Worm (Caenorhabditis elegans) whole organism, L1 larva: ENCODE measurements around the gene let-19.
A peak's percentile ranks its signal among the peaks of the same experiment; 100 is the strongest.

Experiments
- C04F5.9 ChIP-seq: sonication (generic microtip); optimal IDR thresholded peaks from 2 replicates; lab custom pipeline; 2016; ENCODE audit warnings: missing genetic modification characterization, missing compliant biosample characterization
- F16B12.6 ChIP-seq: fragments of 150-350 bp; optimal IDR thresholded peaks from 2 replicates; lab custom pipeline; 2014; ENCODE audit warnings: missing biosample characterization, missing genetic modification characterization
- Y116A8C.19 ChIP-seq: sonication (generic microtip); optimal IDR thresholded peaks from 2 replicates; lab custom pipeline; 2016; ENCODE audit warnings: missing compliant biosample characterization, missing genetic modification characterization, borderline replicate concordance
- aha-1 ChIP-seq: fragments of 150-350 bp; optimal IDR thresholded peaks from 2 replicates; lab custom pipeline; 2014; ENCODE audit warnings: missing biosample characterization, missing genetic modification characterization
- alr-1 ChIP-seq: fragments of 200-800 bp; sonication (Bioruptor generic); optimal IDR thresholded peaks from 2 replicates; lab custom pipeline; 2018; ENCODE audit warnings: borderline replicate concordance, mild to moderate bottlenecking, missing genetic modification characterization, missing compliant biosample characterization
- ama-1 ChIP-seq: fragments of 150-350 bp; optimal IDR thresholded peaks from 2 replicates; lab custom pipeline; 2014
- blmp-1 ChIP-seq: fragments of 150-350 bp; optimal IDR thresholded peaks from 2 replicates; lab custom pipeline; 2014; ENCODE audit warnings: missing biosample characterization, missing genetic modification characterization
- ceh-63 ChIP-seq: fragments of 200-800 bp; sonication (Bioruptor generic); optimal IDR thresholded peaks from 2 replicates; lab custom pipeline; 2018; ENCODE audit warnings: mild to moderate bottlenecking, missing genetic modification characterization, missing compliant biosample characterization
- ceh-8 ChIP-seq: fragments of 200-800 bp; sonication (Bioruptor generic); optimal IDR thresholded peaks from 2 replicates; lab custom pipeline; 2018; ENCODE audit warnings: mild to moderate bottlenecking, missing genetic modification characterization, moderate library complexity, missing compliant biosample characterization
- ceh-82 ChIP-seq, 3 experiments: fragments of 150-350 bp in 1 of 3; sonication (generic microtip) in 2 of 3; optimal IDR thresholded peaks; 2 replicates each; lab custom pipeline; 2014 to 2017; ENCODE audit warnings: missing biosample characterization in 3 of 3, missing genetic modification characterization in 3 of 3
- ceh-88 ChIP-seq: fragments of 200-800 bp; sonication (Bioruptor generic); IDR thresholded peaks from 2 replicates; pipeline ENCODE4 v1.3.6; 2022; ENCODE audit warnings: missing genetic modification characterization, missing compliant biosample characterization
- ceh-90 ChIP-seq: sonication (generic microtip); optimal IDR thresholded peaks from 2 replicates; lab custom pipeline; 2016; ENCODE audit warnings: missing genetic modification characterization, missing compliant biosample characterization
- ces-1 ChIP-seq: fragments of 150-350 bp; optimal IDR thresholded peaks from 2 replicates; lab custom pipeline; 2014; ENCODE audit warnings: missing biosample characterization, missing genetic modification reagents, missing genetic modification characterization
- dsc-1 ChIP-seq: sonication (generic microtip); optimal IDR thresholded peaks from 2 replicates; lab custom pipeline; 2016; ENCODE audit warnings: mild to moderate bottlenecking, missing genetic modification characterization, missing compliant biosample characterization
- efl-1 ChIP-seq, 4 experiments: fragments of 150-350 bp; optimal IDR thresholded peaks in 3 of 4; peaks in 1 of 4; 1 replicate in 1 of 4; 2 replicates in 3 of 4; lab custom pipeline; 2014; ENCODE audit warnings: missing biosample characterization in 2 of 4, missing genetic modification characterization in 2 of 4, missing genetic modification reagents in 2 of 4
- efl-3 ChIP-seq: fragments of 200-800 bp; sonication (Bioruptor generic); optimal IDR thresholded peaks from 2 replicates; lab custom pipeline; 2018; ENCODE audit warnings: mild to moderate bottlenecking, missing genetic modification characterization, missing compliant biosample characterization
- egl-27 ChIP-seq, 2 experiments: fragments of 150-350 bp in 1 of 2; sonication (generic microtip); optimal IDR thresholded peaks; 3 replicates each; lab custom pipeline; 2017 to 2018; ENCODE audit warnings: missing biosample characterization in 2 of 2, missing genetic modification characterization in 2 of 2, missing genetic modification reagents in 2 of 2
- elt-2 ChIP-seq: sonication (generic microtip); optimal IDR thresholded peaks from 2 replicates; lab custom pipeline; 2016; ENCODE audit warnings: missing genetic modification characterization, mild to moderate bottlenecking, inconsistent platforms, missing compliant biosample characterization, missing genetic modification reagents
- elt-3 ChIP-seq, 6 experiments: fragments of 150-350 bp in 1 of 6; sonication (generic microtip); optimal IDR thresholded peaks; 2 replicates each; lab custom pipeline; 2017 to 2018; ENCODE audit warnings: missing biosample characterization in 6 of 6, missing genetic modification characterization in 6 of 6, inconsistent platforms in 1 of 6
- ets-5 ChIP-seq: fragments of 200-800 bp; sonication (Bioruptor generic); IDR thresholded peaks from 2 replicates; pipeline ENCODE4 v1.3.6; 2022; ENCODE audit warnings: missing genetic modification characterization, missing compliant biosample characterization
- fkh-4 ChIP-seq: sonication (generic microtip); optimal IDR thresholded peaks from 2 replicates; lab custom pipeline; 2016; ENCODE audit warnings: missing compliant biosample characterization, missing genetic modification characterization, borderline replicate concordance
- fkh-8 ChIP-seq: sonication (generic microtip); optimal IDR thresholded peaks from 2 replicates; lab custom pipeline; 2016; ENCODE audit warnings: mild to moderate bottlenecking, missing genetic modification characterization, missing compliant biosample characterization
- fos-1 ChIP-seq: fragments of 150-350 bp; optimal IDR thresholded peaks from 2 replicates; lab custom pipeline; 2014; ENCODE audit warnings: missing biosample characterization, missing genetic modification characterization
- grh-1 ChIP-seq: fragments of 200-800 bp; sonication (Bioruptor generic); IDR thresholded peaks from 2 replicates; pipeline ENCODE4 v1.3.6; 2022; ENCODE audit warnings: missing genetic modification reagents, missing genetic modification characterization, missing compliant biosample characterization
- hlh-4 ChIP-seq: sonication (generic microtip); optimal IDR thresholded peaks from 2 replicates; lab custom pipeline; 2016; ENCODE audit warnings: mild to moderate bottlenecking, missing genetic modification characterization, missing compliant biosample characterization
- hpl-2 ChIP-seq: fragments of 150-350 bp; optimal IDR thresholded peaks from 2 replicates; lab custom pipeline; 2014; ENCODE audit warnings: missing biosample characterization, missing genetic modification reagents, missing genetic modification characterization
- irx-1 ChIP-seq: sonication (generic microtip); optimal IDR thresholded peaks from 2 replicates; lab custom pipeline; 2016; ENCODE audit warnings: missing genetic modification characterization, missing compliant biosample characterization
- isw-1 ChIP-seq: fragments of 200-800 bp; sonication (Bioruptor generic); IDR thresholded peaks from 2 replicates; pipeline ENCODE4 v1.3.6; 2022; ENCODE audit warnings: missing genetic modification characterization, missing compliant biosample characterization
- lin-14 ChIP-seq: fragments of 200-800 bp; sonication (Bioruptor generic); optimal IDR thresholded peaks from 2 replicates; lab custom pipeline; 2018; ENCODE audit warnings: mild to moderate bottlenecking, missing genetic modification characterization, moderate library complexity, missing compliant biosample characterization
- lin-15B ChIP-seq: fragments of 150-350 bp; sonication (generic microtip); optimal IDR thresholded peaks from 3 replicates; lab custom pipeline; 2014; ENCODE audit warnings: missing biosample characterization, missing genetic modification characterization
- lin-35 ChIP-seq, 2 experiments: fragments of 150-350 bp; optimal IDR thresholded peaks; 2 replicates each; lab custom pipeline; 2014; ENCODE audit warnings: missing biosample characterization in 2 of 2, missing genetic modification characterization in 2 of 2, missing genetic modification reagents in 2 of 2
- mdl-1 ChIP-seq, 2 experiments: fragments of 150-350 bp; optimal IDR thresholded peaks; 2 replicates each; lab custom pipeline; 2014 to 2017; ENCODE audit warnings: missing biosample characterization in 2 of 2, missing genetic modification characterization in 2 of 2, inconsistent platforms in 1 of 2
- mef-2 ChIP-seq: fragments of 150-350 bp; optimal IDR thresholded peaks from 2 replicates; lab custom pipeline; 2014; ENCODE audit warnings: missing biosample characterization, missing genetic modification characterization
- nhr-11 ChIP-seq: fragments of 150-350 bp; optimal IDR thresholded peaks from 2 replicates; lab custom pipeline; 2014; ENCODE audit warnings: missing biosample characterization, missing genetic modification characterization
- nhr-19 ChIP-seq: fragments of 200-800 bp; sonication (Bioruptor generic); conservative IDR thresholded peaks from 2 replicates; pipeline ENCODE4 v1.3.6; 2022; ENCODE audit warnings: missing genetic modification characterization, missing compliant biosample characterization
- nhr-47 ChIP-seq: sonication (generic microtip); optimal IDR thresholded peaks from 2 replicates; lab custom pipeline; 2016; ENCODE audit warnings: mild to moderate bottlenecking, missing genetic modification characterization, moderate library complexity, missing compliant biosample characterization
- nhr-76 ChIP-seq: sonication (generic microtip); optimal IDR thresholded peaks from 2 replicates; lab custom pipeline; 2017; ENCODE audit warnings: missing biosample characterization, missing genetic modification characterization
- nhr-84 ChIP-seq: sonication (generic microtip); optimal IDR thresholded peaks from 2 replicates; lab custom pipeline; 2017; ENCODE audit warnings: missing biosample characterization, missing genetic modification characterization
- nhr-85 ChIP-seq: sonication (generic microtip); peaks from one replicate; lab custom pipeline; 2016; ENCODE audit warnings: missing genetic modification characterization, inconsistent platforms, missing compliant biosample characterization
- nhr-90 ChIP-seq: sonication (generic microtip); optimal IDR thresholded peaks from 2 replicates; lab custom pipeline; 2016; ENCODE audit warnings: mild to moderate bottlenecking, missing genetic modification characterization, missing compliant biosample characterization; ENCODE audit not compliant: poor library complexity
- rnt-1 ChIP-seq: sonication (generic microtip); optimal IDR thresholded peaks from 2 replicates; lab custom pipeline; 2016; ENCODE audit warnings: mild to moderate bottlenecking, missing genetic modification characterization, moderate library complexity, missing compliant biosample characterization
- skn-1 ChIP-seq: fragments of 150-350 bp; optimal IDR thresholded peaks from 2 replicates; lab custom pipeline; 2014; ENCODE audit warnings: missing biosample characterization, missing genetic modification characterization
- snpc-4 ChIP-seq: fragments of 150-350 bp; optimal IDR thresholded peaks from 2 replicates; lab custom pipeline; 2014; ENCODE audit warnings: missing biosample characterization, missing genetic modification characterization
- sox-4 ChIP-seq: sonication (generic microtip); optimal IDR thresholded peaks from 2 replicates; lab custom pipeline; 2016; ENCODE audit warnings: missing genetic modification characterization, missing compliant biosample characterization
- sptf-1 ChIP-seq: fragments of 150-350 bp; optimal IDR thresholded peaks from 2 replicates; lab custom pipeline; 2014; ENCODE audit warnings: missing biosample characterization, missing genetic modification characterization
- sup-37 ChIP-seq: fragments of 200-800 bp; sonication (Bioruptor generic); optimal IDR thresholded peaks from 2 replicates; lab custom pipeline; 2018; ENCODE audit warnings: mild to moderate bottlenecking, missing genetic modification characterization, missing compliant biosample characterization
- swsn-7 ChIP-seq: sonication (generic microtip); optimal IDR thresholded peaks from 2 replicates; lab custom pipeline; 2016; ENCODE audit warnings: missing genetic modification characterization, missing compliant biosample characterization
- tbx-2 ChIP-seq: sonication (generic microtip); optimal IDR thresholded peaks from 2 replicates; lab custom pipeline; 2016; ENCODE audit warnings: missing genetic modification characterization, missing compliant biosample characterization
- unc-30 ChIP-seq: sonication (generic microtip); optimal IDR thresholded peaks from 2 replicates; lab custom pipeline; 2017; ENCODE audit warnings: missing biosample characterization, missing genetic modification characterization
- unc-86 ChIP-seq: sonication (generic microtip); optimal IDR thresholded peaks from 2 replicates; lab custom pipeline; 2016; ENCODE audit warnings: missing genetic modification characterization, missing compliant biosample characterization
- xbp-1 ChIP-seq: sonication (generic microtip); optimal IDR thresholded peaks from 2 replicates; lab custom pipeline; 2016; ENCODE audit warnings: missing genetic modification characterization, missing compliant biosample characterization
- ztf-11 ChIP-seq, 2 experiments: sonication (generic microtip); optimal IDR thresholded peaks; 2 replicates each; lab custom pipeline; 2016 to 2017; ENCODE audit warnings: missing genetic modification characterization in 2 of 2, missing biosample characterization in 1 of 2, missing compliant biosample characterization in 1 of 2
- ztf-4 ChIP-seq: fragments of 150-350 bp; optimal IDR thresholded peaks from 2 replicates; lab custom pipeline; 2014; ENCODE audit warnings: missing biosample characterization, missing genetic modification characterization

The let-19 gene

DNA sequence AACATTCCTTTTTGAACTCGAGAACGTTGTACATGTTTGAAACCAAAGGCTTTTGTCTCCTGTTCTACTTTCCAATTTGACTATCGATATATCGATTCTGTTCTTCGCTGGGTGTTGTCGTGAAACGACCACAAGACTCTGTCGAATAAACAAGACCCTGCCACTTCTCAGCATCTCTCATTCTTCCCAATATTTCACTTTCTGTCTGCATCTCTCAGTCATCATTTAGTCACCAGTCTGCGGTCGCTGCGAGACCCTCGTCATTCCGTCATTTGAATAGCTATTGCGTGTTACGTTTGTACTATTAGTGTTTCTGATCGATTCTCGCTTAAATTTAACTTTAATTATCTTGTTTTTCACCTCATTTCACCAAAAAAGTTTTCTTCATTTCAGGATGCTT lies 16.6 kb downstream of the let-19 start (continued):
- TF ChIP-seq grh-1 (GFP tag; lab: Robert Waterston, UW) (peak; percentile 95), F16B12.6 (peak; percentile 61), aha-1 (tag; lab: Kevin White, UChicago) (peak; percentile 7), Y116A8C.19 (peak; percentile 33), elt-2 (tag; lab: Kevin White, UChicago) (peak; percentile 82), lin-15B (peak; percentile 23), ets-5 (no peak), nhr-11 (tag; lab: Kevin White, UChicago) (peak; percentile 94), unc-86 (tag; lab: Kevin White, UChicago) (peak; percentile 97), ceh-63 (GFP tag; lab: Kevin White, UChicago) (peak; percentile 18), snpc-4 (tag; lab: Kevin White, UChicago) (peak; percentile 68), ceh-8 (peak; percentile 94), ceh-90 (no peak), hpl-2 (GFP tag; lab: Kevin White, UChicago) (peak; percentile 86), mdl-1 (tag; optimal IDR thresholded peaks at IDR 0.05; lab: Kevin White, UChicago) (peak in 1 of 2 experiments; percentile 94), sptf-1 (tag; lab: Kevin White, UChicago) (no peak), nhr-19 (GFP tag; lab: Robert Waterston, UW) (peak; percentile 96), ceh-88 (GFP tag; lab: Robert Waterston, UW) (peak; percentile 92), alr-1 (tag; lab: Kevin White, UChicago) (no peak), rnt-1 (tag; lab: Kevin White, UChicago) (peak; percentile 94), dsc-1 (tag; lab: Kevin White, UChicago) (peak; percentile 96), mef-2 (tag; lab: Kevin White, UChicago) (peak; percentile 66), ama-1 (lab: Kevin White, UChicago) (peak; percentile 96), ceh-82 (tag; optimal IDR thresholded peaks at IDR 0.05; lab: Kevin White, UChicago) (peak; percentile 75 to 89 (median 82)), sox-4 (peak; percentile 85), nhr-47 (tag; lab: Kevin White, UChicago) (peak; percentile 97), lin-35 (GFP tag; optimal IDR thresholded peaks at IDR 0.05; lab: Kevin White, UChicago) (peak; percentile 88 to 94), egl-27 (tag; optimal IDR thresholded peaks at IDR 0.05; lab: Kevin White, UChicago) (no peak), xbp-1 (peak; percentile 96), tbx-2 (tag; lab: Kevin White, UChicago) (peak; percentile 98), ces-1 (GFP tag; lab: Kevin White, UChicago) (no peak), nhr-90 (tag; lab: Kevin White, UChicago) (peak; percentile 97), fkh-4 (tag; lab: Kevin White, UChicago) (peak; percentile 82), unc-30 (tag; lab: Kevin White, UChicago) (no peak), ztf-4 (tag; lab: Kevin White, UChicago) (peak; percentile 97), nhr-76 (tag; lab: Kevin White, UChicago) (no peak), sup-37 (GFP tag; lab: Kevin White, UChicago) (peak; percentile 79), blmp-1 (peak; percentile 86), efl-1 (optimal IDR thresholded peaks at IDR 0.05; lab: Kevin White, UChicago) (peak; percentile 90 to 93), efl-1 (GFP tag; optimal IDR thresholded peaks at IDR 0.05 in 1 of 2; lab: Kevin White, UChicago) (peak; percentile 78 to 98), efl-3 (GFP tag; lab: Kevin White, UChicago) (no peak), fos-1 (tag; lab: Kevin White, UChicago) (peak; percentile 90), elt-3 (tag; optimal IDR thresholded peaks at IDR 0.05; lab: Kevin White, UChicago) (peak in 3 of 6 experiments; percentile 83 to 94 (median 86)), nhr-84 (tag; lab: Kevin White, UChicago) (no peak), ztf-11 (tag; optimal IDR thresholded peaks at IDR 0.05; lab: Kevin White, UChicago) (peak in 1 of 2 experiments; percentile 88), swsn-7 (tag; lab: Kevin White, UChicago) (peak; percentile 98), skn-1 (tag; lab: Kevin White, UChicago) (peak; percentile 96), irx-1 (tag; lab: Kevin White, UChicago) (peak; percentile 94), fkh-8 (tag; lab: Kevin White, UChicago) (peak; percentile 99), lin-14 (GFP tag; lab: Kevin White, UChicago) (peak; percentile 98), nhr-85 (tag; lab: Kevin White, UChicago) (peak; percentile 99), hlh-4 (no peak), C04F5.9 (tag; lab: Kevin White, UChicago) (peak; percentile 78), isw-1 (peak; percentile 92)
